Worm (Caenorhabditis elegans): ENCODE data around the gene F53H4.2.

Gene F53H4.2

DNA sequence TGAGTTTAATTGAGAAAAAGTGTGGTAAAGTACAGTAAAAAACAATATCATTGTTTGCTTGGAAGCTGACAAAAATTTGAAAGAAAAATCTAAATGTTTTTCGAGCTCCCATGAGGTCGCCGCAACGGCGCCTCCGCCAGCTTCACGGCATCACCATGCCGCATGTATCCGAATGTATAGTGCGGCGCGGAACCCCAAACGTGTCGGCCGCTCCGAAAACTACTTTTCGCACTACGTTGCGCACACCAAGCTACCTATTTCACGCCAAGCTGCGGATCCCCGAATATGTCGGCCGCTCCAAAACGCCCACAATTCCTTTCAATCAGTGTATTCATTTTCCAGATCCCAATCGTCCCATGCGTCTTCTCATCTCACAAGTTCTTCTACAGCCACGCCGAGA, 5.9 kb upstream of the F53H4.2 start:
- TF ChIP-seq snpc-4 (tag; optimal IDR thresholded peaks at IDR 0.05), result peak; percentile 47
- TF ChIP-seq elt-1 (tag; optimal IDR thresholded peaks at IDR 0.05), result no peak

ce11 chrX:15860556-15861008, 3.6 kb downstream of the F53H4.2 start, which contains the start of gene F53H4.6:
TSS of gene F53H4.6 (minus strand) at chrX:15860606.
- peak; percentile 30 to 74 for TF ChIP-seq lsy-2 (tag; optimal IDR thresholded peaks at IDR 0.05)
- TF ChIP-seq nhr-129 (tag; optimal IDR thresholded peaks at IDR 0.05), result peak; percentile 34
- peak; percentile 11 for TF ChIP-seq C34F6.9 (tag; optimal IDR thresholded peaks at IDR 0.05)
- TF ChIP-seq crh-2 (tag; optimal IDR thresholded peaks at IDR 0.05), result peak; percentile 6
- no peak for TF ChIP-seq nhr-77 (tag; optimal IDR thresholded peaks at IDR 0.05)
- no peak for TF ChIP-seq ama-1 (optimal IDR thresholded peaks at IDR 0.05)
- no peak for TF ChIP-seq nhr-12 (tag; optimal IDR thresholded peaks at IDR 0.05)
- TF ChIP-seq nhr-10 (tag; optimal IDR thresholded peaks at IDR 0.05), result no peak
- TF ChIP-seq sma-3 (GFP tag; optimal IDR thresholded peaks at IDR 0.05), result no peak
- peak; percentile 62 for TF ChIP-seq unc-55 (GFP tag; optimal IDR thresholded peaks at IDR 0.05)

- TF ChIP-seq nhr-21 (tag; optimal IDR thresholded peaks at IDR 0.05) (peak; percentile 29), ceh-82 (tag; optimal IDR thresholded peaks at IDR 0.05) (no peak), nhr-77 (tag; optimal IDR thresholded peaks at IDR 0.05) (no peak), sma-3 (GFP tag; optimal IDR thresholded peaks at IDR 0.05) (peak; percentile 72), nhr-23 (tag; optimal IDR thresholded peaks at IDR 0.05) (no peak), nhr-129 (tag; optimal IDR thresholded peaks at IDR 0.05) (peak; percentile 76), nhr-10 (tag; optimal IDR thresholded peaks at IDR 0.05) (no peak), mdl-1 (tag; optimal IDR thresholded peaks at IDR 0.05) (peak; percentile 72 to 96), lin-39 (tag; optimal IDR thresholded peaks at IDR 0.05) (no peak), ztf-11 (tag; optimal IDR thresholded peaks at IDR 0.05) (no peak), ztf-1 (GFP tag; conservative IDR thresholded peaks at IDR 0.05) (no peak), R02D3.7 (tag; optimal IDR thresholded peaks at IDR 0.05) (no peak), fos-1 (tag; optimal IDR thresholded peaks at IDR 0.05) (peak; percentile 73), ztf-4 (tag; optimal IDR thresholded peaks at IDR 0.05) (no peak), mab-5 (tag; optimal IDR thresholded peaks at IDR 0.05) (no peak), lsy-2 (tag; optimal IDR thresholded peaks at IDR 0.05) (peak; percentile 50 to 89), elt-3 (tag; optimal IDR thresholded peaks at IDR 0.05) (no peak), ceh-16 (tag; optimal IDR thresholded peaks at IDR 0.05) (no peak), nhr-6 (tag; optimal IDR thresholded peaks at IDR 0.05) (no peak), F13H6.1 (tag; optimal IDR thresholded peaks at IDR 0.05) (peak; percentile 53), skn-1 (tag; optimal IDR thresholded peaks at IDR 0.05) (peak; percentile 51), sma-9 (GFP tag; optimal IDR thresholded peaks at IDR 0.05) (peak; percentile 79), sma-9 (tag; optimal IDR thresholded peaks at IDR 0.05) (no peak), snpc-4 (tag; optimal IDR thresholded peaks at IDR 0.05) (peak; percentile 14), zag-1 (tag; optimal IDR thresholded peaks at IDR 0.05) (no peak), dmd-4 (tag; optimal IDR thresholded peaks at IDR 0.05) (no peak), gmeb-1 (tag; optimal IDR thresholded peaks at IDR 0.05) (peak; percentile 58), nhr-11 (tag; optimal IDR thresholded peaks at IDR 0.05) (no peak), nhr-25 (tag; optimal IDR thresholded peaks at IDR 0.05) (no peak), ZK546.5 (tag; optimal IDR thresholded peaks at IDR 0.05) (no peak), crh-2 (tag; optimal IDR thresholded peaks at IDR 0.05) (peak; percentile 67), nhr-12 (tag; optimal IDR thresholded peaks at IDR 0.05) (no peak), elt-1 (tag; optimal IDR thresholded peaks at IDR 0.05) (no peak), aly-2 (tag; optimal IDR thresholded peaks at IDR 0.05) (no peak), unc-55 (GFP tag; optimal IDR thresholded peaks at IDR 0.05) (peak; percentile 89), ama-1 (optimal IDR thresholded peaks at IDR 0.05) (no peak), lin-11 (tag; optimal IDR thresholded peaks at IDR 0.05) (peak; percentile 49), nhr-237 (tag; optimal IDR thresholded peaks at IDR 0.05) (no peak), egl-27 (tag; optimal IDR thresholded peaks at IDR 0.05) (no peak), Y55F3AM.14 (GFP tag; optimal IDR thresholded peaks at IDR 0.05) (no peak), unc-62 (GFP tag; optimal IDR thresholded peaks at IDR 0.05) (no peak), blmp-1 (tag; optimal IDR thresholded peaks at IDR 0.05; ENCODE audit: insufficient read depth) (no peak), mbf-1 (tag; optimal IDR thresholded peaks at IDR 0.05) (no peak), alr-1 (tag; optimal IDR thresholded peaks at IDR 0.05) (no peak), unc-39 (tag; optimal IDR thresholded peaks at IDR 0.05) (no peak), peb-1 (tag; optimal IDR thresholded peaks at IDR 0.05) (no peak), C34F6.9 (tag; optimal IDR thresholded peaks at IDR 0.05) (peak; percentile 78), lin-13 (GFP tag; optimal IDR thresholded peaks at IDR 0.05) (peak; percentile 68), sem-4 (tag; optimal IDR thresholded peaks at IDR 0.05) (peak; percentile 77)
Observed at ce11 chrX:15865868-15866555, 9.1 kb downstream of the F53H4.2 start, which contains the start of the genes csb-1 and F53H4.4. TSS of gene csb-1 (minus strand) at chrX:15865918. TSS of gene F53H4.4 (plus strand) at chrX:15866387.

All from whole organism, L2 larva.